Worm (Caenorhabditis elegans) whole organism, late embryonic: Measurements from ENCODE around the gene B0410.1.
A peak's percentile ranks its signal among the peaks of the same experiment; 100 is the strongest.

Experiments used
- F13H6.1 ChIP-seq: sonication (generic microtip); optimal IDR thresholded peaks from 2 replicates; lab custom pipeline; 2016; ENCODE audit warnings: missing genetic modification characterization, missing compliant biosample characterization
- T23F11.4 ChIP-seq: fragments of 200-800 bp; sonication (Bioruptor generic); optimal IDR thresholded peaks from 2 replicates; lab custom pipeline; 2018; ENCODE audit warnings: mild to moderate bottlenecking, missing genetic modification characterization, missing compliant biosample characterization
- Y22D7AL.16 ChIP-seq: sonication (generic microtip); optimal IDR thresholded peaks from 2 replicates; lab custom pipeline; 2016; ENCODE audit warnings: missing genetic modification characterization, missing compliant biosample characterization
- ama-1 ChIP-seq: fragments of 150-350 bp; optimal IDR thresholded peaks from 2 replicates; lab custom pipeline; 2014
- ceh-14 ChIP-seq: sonication (generic microtip); optimal IDR thresholded peaks from 2 replicates; lab custom pipeline; 2016; ENCODE audit warnings: missing genotype, missing genetic modification characterization, missing compliant biosample characterization
- ceh-2 ChIP-seq: sonication (generic microtip); optimal IDR thresholded peaks from 2 replicates; lab custom pipeline; 2016; ENCODE audit warnings: missing genotype, missing genetic modification characterization, missing compliant biosample characterization
- ceh-22 ChIP-seq: sonication (generic microtip); optimal IDR thresholded peaks from 2 replicates; lab custom pipeline; 2017; ENCODE audit warnings: missing biosample characterization, missing genetic modification characterization
- ceh-24 ChIP-seq: sonication (generic microtip); optimal IDR thresholded peaks from 2 replicates; lab custom pipeline; 2016; ENCODE audit warnings: mild to moderate bottlenecking, missing genetic modification characterization, missing compliant biosample characterization
- ceh-30 ChIP-seq: fragments of 150-350 bp; optimal IDR thresholded peaks from 2 replicates; lab custom pipeline; 2014; ENCODE audit warnings: missing biosample characterization, missing genetic modification characterization
- ceh-31 ChIP-seq: sonication (generic microtip); optimal IDR thresholded peaks from 2 replicates; lab custom pipeline; 2016; ENCODE audit warnings: missing genetic modification characterization, missing compliant biosample characterization
- ceh-45 ChIP-seq: fragments of 200-800 bp; sonication (Bioruptor generic); IDR thresholded peaks from 2 replicates; pipeline ENCODE4 v1.3.6; 2022; ENCODE audit warnings: missing genetic modification reagents, missing genetic modification characterization, missing compliant biosample characterization
- ceh-6 ChIP-seq: fragments of 200-800 bp; sonication (Bioruptor generic); optimal IDR thresholded peaks from 2 replicates; lab custom pipeline; 2018; ENCODE audit warnings: mild to moderate bottlenecking, missing genetic modification characterization, missing compliant biosample characterization
- dve-1 ChIP-seq: sonication (generic microtip); optimal IDR thresholded peaks from 2 replicates; lab custom pipeline; 2017; ENCODE audit warnings: antibody characterized with exemption, mild to moderate bottlenecking, missing genetic modification characterization, missing compliant biosample characterization
- elt-2 ChIP-seq: sonication (generic microtip); optimal IDR thresholded peaks from 2 replicates; lab custom pipeline; 2016; ENCODE audit warnings: missing genetic modification reagents, missing genetic modification characterization, missing compliant biosample characterization
- elt-4 ChIP-seq: sonication (generic microtip); optimal IDR thresholded peaks from 2 replicates; lab custom pipeline; 2016; ENCODE audit warnings: missing genetic modification characterization, missing compliant biosample characterization
- eyg-1 ChIP-seq: sonication (generic microtip); optimal IDR thresholded peaks from 2 replicates; lab custom pipeline; 2016; ENCODE audit warnings: missing genotype, missing genetic modification characterization, missing compliant biosample characterization
- fax-1 ChIP-seq: sonication (generic microtip); optimal IDR thresholded peaks from 2 replicates; lab custom pipeline; 2016; ENCODE audit warnings: missing genotype, missing genetic modification characterization, missing compliant biosample characterization
- fkh-6 ChIP-seq: sonication (generic microtip); optimal IDR thresholded peaks from 2 replicates; lab custom pipeline; 2016; ENCODE audit warnings: missing genetic modification characterization, missing compliant biosample characterization
- gmeb-2 ChIP-seq: sonication (generic microtip); optimal IDR thresholded peaks from 2 replicates; lab custom pipeline; 2016; ENCODE audit warnings: missing genetic modification characterization, inconsistent platforms, missing compliant biosample characterization
- hlh-13 ChIP-seq: fragments of 200-800 bp; sonication (Bioruptor generic); optimal IDR thresholded peaks from 2 replicates; lab custom pipeline; 2018; ENCODE audit warnings: mild to moderate bottlenecking, missing genetic modification characterization, missing compliant biosample characterization
- hlh-15 ChIP-seq: sonication (generic microtip); optimal IDR thresholded peaks from 2 replicates; lab custom pipeline; 2016; ENCODE audit warnings: missing genetic modification characterization, missing compliant biosample characterization
- hlh-30 ChIP-seq: sonication (generic microtip); optimal IDR thresholded peaks from 2 replicates; lab custom pipeline; 2017; ENCODE audit warnings: antibody characterized with exemption, missing genetic modification characterization, missing compliant biosample characterization; ENCODE audit not compliant: insufficient read depth
- hlh-6 ChIP-seq: sonication (generic microtip); optimal IDR thresholded peaks from 2 replicates; lab custom pipeline; 2016; ENCODE audit warnings: missing genotype, missing genetic modification characterization, missing compliant biosample characterization
- lim-6 ChIP-seq: sonication (generic microtip); optimal IDR thresholded peaks from 2 replicates; lab custom pipeline; 2016; ENCODE audit warnings: missing genetic modification characterization, missing compliant biosample characterization
- lin-11 ChIP-seq: fragments of 200-800 bp; sonication (Bioruptor generic); optimal IDR thresholded peaks from 2 replicates; lab custom pipeline; 2018; ENCODE audit warnings: mild to moderate bottlenecking, missing genetic modification characterization, missing compliant biosample characterization
- nfya-1 ChIP-seq: sonication (generic microtip); optimal IDR thresholded peaks from 2 replicates; lab custom pipeline; 2017; ENCODE audit warnings: missing genetic modification characterization, mild to moderate bottlenecking, missing compliant biosample characterization, antibody characterized with exemption, moderate library complexity
- nhr-11 ChIP-seq: fragments of 150-350 bp; optimal IDR thresholded peaks from 2 replicates; lab custom pipeline; 2014; ENCODE audit warnings: missing biosample characterization, missing genetic modification characterization
- odd-2 ChIP-seq: sonication (generic microtip); optimal IDR thresholded peaks from 2 replicates; lab custom pipeline; 2017; ENCODE audit warnings: antibody characterized with exemption, mild to moderate bottlenecking, missing genetic modification characterization, missing compliant biosample characterization
- pax-1 ChIP-seq: fragments of 150-350 bp; optimal IDR thresholded peaks from 2 replicates; lab custom pipeline; 2014; ENCODE audit warnings: missing biosample characterization, missing genetic modification characterization
- pha-2 ChIP-seq: sonication (generic microtip); optimal IDR thresholded peaks from 2 replicates; lab custom pipeline; 2017; ENCODE audit warnings: mild to moderate bottlenecking, missing genetic modification characterization, missing compliant biosample characterization
- pha-4 ChIP-seq: fragments of 150-350 bp; optimal IDR thresholded peaks from 2 replicates; lab custom pipeline; 2018; ENCODE audit warnings: missing biosample characterization, missing genetic modification reagents, missing genetic modification characterization
- pqm-1 ChIP-seq: sonication (generic microtip); optimal IDR thresholded peaks from 2 replicates; lab custom pipeline; 2016; ENCODE audit warnings: missing genetic modification characterization, missing compliant biosample characterization
- pros-1 ChIP-seq: fragments of 150-350 bp; optimal IDR thresholded peaks from 2 replicates; lab custom pipeline; 2014; ENCODE audit warnings: missing biosample characterization, missing genetic modification reagents, missing genetic modification characterization
- ref-2 ChIP-seq: sonication (generic microtip); optimal IDR thresholded peaks from 2 replicates; lab custom pipeline; 2016; ENCODE audit warnings: missing genetic modification characterization, missing compliant biosample characterization
- sdc-2 ChIP-seq: sonication (generic microtip); optimal IDR thresholded peaks from 2 replicates; lab custom pipeline; 2016; ENCODE audit warnings: missing genotype, missing genetic modification characterization, missing compliant biosample characterization
- sox-2 ChIP-seq: fragments of 200-800 bp; sonication (Bioruptor generic); IDR thresholded peaks from 2 replicates; pipeline ENCODE4 v1.3.6; 2022; ENCODE audit warnings: missing genetic modification reagents, missing genetic modification characterization, missing compliant biosample characterization
- tbx-2 ChIP-seq: sonication (generic microtip); optimal IDR thresholded peaks from 2 replicates; lab custom pipeline; 2016; ENCODE audit warnings: missing genetic modification characterization, missing compliant biosample characterization
- tbx-7 ChIP-seq: sonication (generic microtip); optimal IDR thresholded peaks from 2 replicates; lab custom pipeline; 2016; ENCODE audit warnings: missing genotype, missing genetic modification characterization, missing compliant biosample characterization
- ttx-3 ChIP-seq: sonication (generic microtip); optimal IDR thresholded peaks from 2 replicates; lab custom pipeline; 2016; ENCODE audit warnings: missing genetic modification reagents, missing genetic modification characterization, missing compliant biosample characterization
- unc-3 ChIP-seq, 2 experiments: fragments of 200-800 bp in 1 of 2; sonication (Bioruptor generic) in 1 of 2; sonication (generic microtip) in 1 of 2; conservative IDR thresholded peaks in 1 of 2; optimal IDR thresholded peaks in 1 of 2; 2 replicates each; pipeline versions ENCODE4 v1.3.6 to Lab custom; 2016 to 2022; ENCODE audit warnings: missing compliant biosample characterization in 2 of 2, missing genetic modification characterization in 2 of 2, missing genetic modification reagents in 1 of 2
- unc-42 ChIP-seq: sonication (generic microtip); optimal IDR thresholded peaks from 2 replicates; lab custom pipeline; 2016; ENCODE audit warnings: missing genotype, missing genetic modification characterization, missing compliant biosample characterization
- unc-55 ChIP-seq: sonication (generic microtip); optimal IDR thresholded peaks from 2 replicates; lab custom pipeline; 2017; ENCODE audit warnings: missing biosample characterization, missing genetic modification reagents, missing genetic modification characterization
- unc-86 ChIP-seq: sonication (generic microtip); optimal IDR thresholded peaks from 2 replicates; lab custom pipeline; 2016; ENCODE audit warnings: missing genetic modification characterization, missing compliant biosample characterization
- zip-5 ChIP-seq: sonication (generic microtip); optimal IDR thresholded peaks from 2 replicates; lab custom pipeline; 2016; ENCODE audit warnings: missing genetic modification characterization, missing compliant biosample characterization

The B0410.1 gene

DNA sequence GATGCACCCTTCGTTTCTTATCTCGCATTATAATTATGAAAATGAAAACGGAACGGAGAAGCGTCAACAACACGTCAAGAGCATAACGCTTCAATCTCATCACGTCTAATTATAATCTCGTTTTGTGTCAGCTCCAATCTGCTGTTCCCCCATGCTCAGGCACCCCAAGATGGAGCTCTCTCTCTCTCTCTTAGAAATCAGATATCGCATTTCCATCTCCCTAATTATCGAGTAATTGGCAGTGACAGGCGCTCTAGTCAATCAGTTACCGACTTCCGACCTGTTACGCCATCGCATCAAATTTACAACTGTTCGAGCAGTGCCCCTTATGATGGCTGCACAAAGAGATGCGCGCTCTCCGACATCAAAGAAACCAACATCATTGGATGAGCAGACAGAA, 26.1 kb downstream of the B0410.1 start:
- TF ChIP-seq dve-1 (tag; lab: Kevin White, UChicago) (no peak), ceh-24 (tag; lab: Kevin White, UChicago) (no peak), odd-2 (tag; lab: Kevin White, UChicago) (no peak), pqm-1 (tag; lab: Kevin White, UChicago) (no peak), Y22D7AL.16 (tag; lab: Kevin White, UChicago) (no peak), sox-2 (GFP tag; lab: Robert Waterston, UW) (no peak), eyg-1 (no peak), unc-3 (GFP tag; conservative IDR thresholded peaks at IDR 0.05; lab: Robert Waterston, UW) (no peak), unc-3 (tag; optimal IDR thresholded peaks at IDR 0.05; lab: Kevin White, UChicago) (no peak), tbx-7 (tag; lab: Kevin White, UChicago) (no peak), nfya-1 (tag; lab: Kevin White, UChicago) (no peak), hlh-15 (tag; lab: Kevin White, UChicago) (no peak), ama-1 (lab: Kevin White, UChicago) (no peak), unc-42 (tag; lab: Kevin White, UChicago) (peak; percentile 78), lin-11 (tag; lab: Kevin White, UChicago) (no peak), ceh-31 (tag; lab: Kevin White, UChicago) (peak; percentile 12), unc-55 (GFP tag; lab: Kevin White, UChicago) (peak; percentile 89), hlh-6 (no peak), hlh-13 (GFP tag; lab: Kevin White, UChicago) (no peak), ceh-14 (tag; lab: Kevin White, UChicago) (no peak), ceh-45 (GFP tag; lab: Robert Waterston, UW) (no peak), lim-6 (tag; lab: Kevin White, UChicago) (no peak), gmeb-2 (no peak), unc-86 (no peak), ceh-2 (no peak), T23F11.4 (GFP tag; lab: Kevin White, UChicago) (no peak), ttx-3 (tag; lab: Kevin White, UChicago) (peak; percentile 15), fax-1 (tag; lab: Kevin White, UChicago) (no peak), fkh-6 (tag; lab: Kevin White, UChicago) (no peak), sdc-2 (tag; lab: Kevin White, UChicago) (no peak), nhr-11 (no peak), F13H6.1 (tag; lab: Kevin White, UChicago) (no peak), ceh-6 (GFP tag; lab: Kevin White, UChicago) (no peak), tbx-2 (tag; lab: Kevin White, UChicago) (no peak)

DNA sequence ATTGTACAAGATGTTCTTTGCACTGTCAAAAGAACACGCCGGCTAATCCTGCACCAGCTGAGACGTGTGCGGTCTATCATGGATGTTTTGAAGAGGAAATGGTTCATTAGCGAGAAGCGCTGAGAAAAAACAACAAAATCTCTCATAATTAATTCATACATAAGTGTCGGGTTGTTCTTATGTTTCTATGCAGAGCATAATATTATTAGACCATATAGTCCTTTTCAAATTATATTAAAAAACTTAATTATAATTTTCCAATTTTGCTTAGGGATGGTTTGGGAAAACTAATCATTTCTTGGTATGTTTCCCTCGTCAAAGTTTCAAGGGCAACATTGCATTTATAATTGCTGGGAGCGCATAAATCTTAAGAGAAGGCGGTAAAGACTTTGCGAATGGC, 27.4 kb downstream of the B0410.1 start:
- TF ChIP-seq unc-42 (tag; lab: Kevin White, UChicago): peak; percentile 43
- TF ChIP-seq odd-2 (tag; lab: Kevin White, UChicago): no peak
- TF ChIP-seq, all 69 proteins: peak for 1

ce11 chrX:2922602-2923203, 28.3 kb downstream of the B0410.1 start:
- TF ChIP-seq unc-42 (tag; lab: Kevin White, UChicago): peak; percentile 36
- TF ChIP-seq elt-4 (tag; lab: Kevin White, UChicago): no peak

- TF ChIP-seq ceh-30 (tag; lab: Kevin White, UChicago) (no peak), sox-2 (GFP tag; lab: Robert Waterston, UW) (no peak), ref-2 (tag; lab: Kevin White, UChicago) (no peak), ceh-2 (no peak), unc-42 (tag; lab: Kevin White, UChicago) (no peak), pax-1 (tag; lab: Kevin White, UChicago) (no peak), pqm-1 (tag; lab: Kevin White, UChicago) (no peak), sdc-2 (tag; lab: Kevin White, UChicago) (no peak), hlh-13 (GFP tag; lab: Kevin White, UChicago) (no peak), pha-2 (no peak), elt-2 (tag; lab: Kevin White, UChicago) (no peak), tbx-7 (tag; lab: Kevin White, UChicago) (no peak), hlh-30 (tag; lab: Kevin White, UChicago) (no peak), ceh-6 (GFP tag; lab: Kevin White, UChicago) (no peak), zip-5 (tag; lab: Kevin White, UChicago) (no peak), tbx-2 (tag; lab: Kevin White, UChicago) (no peak), ceh-22 (tag; lab: Kevin White, UChicago) (no peak), pha-4 (no peak), pros-1 (no peak)
Measured at ce11 chrX:2923888-2924287, 29.5 kb downstream of the B0410.1 start, which contains the start of gene hst-3.2. Gene hst-3.2, minus strand, starts transcription at chrX:2923988.
